Fruit fly (Drosophila melanogaster) whole organism, adult: ENCODE measurements around the gene wupA.

Experiments used
- CG11617 ChIP-seq: fragments of 200-800 bp; sonication (Bioruptor generic); optimal IDR thresholded peaks from 2 replicates; lab custom pipeline; 2017; ENCODE audit warnings: mild to moderate bottlenecking, missing biosample characterization, missing genetic modification reagents, missing genetic modification characterization
- CG12768 ChIP-seq: fragments of 200-800 bp; sonication (Bioruptor generic); optimal IDR thresholded peaks from 2 replicates; lab custom pipeline; 2017; ENCODE audit warnings: missing biosample characterization, missing genetic modification characterization, mild to moderate bottlenecking, moderate library complexity, missing genetic modification reagents
- CG14711 ChIP-seq: fragments of 200-800 bp; sonication (Bioruptor generic); optimal IDR thresholded peaks from 2 replicates; lab custom pipeline; 2018; ENCODE audit warnings: missing biosample characterization, mild to moderate bottlenecking, missing genetic modification characterization, moderate library complexity
- CG1620 ChIP-seq: fragments of 200-800 bp; sonication (Bioruptor generic); optimal IDR thresholded peaks from 2 replicates; lab custom pipeline; 2016; ENCODE audit warnings: missing biosample characterization, missing genetic modification characterization
- CG5204 ChIP-seq: fragments of 200-800 bp; sonication (Bioruptor generic); optimal IDR thresholded peaks from 2 replicates; lab custom pipeline; 2016; ENCODE audit warnings: missing biosample characterization, missing genetic modification characterization
- CG7045 ChIP-seq: fragments of 200-800 bp; sonication (Bioruptor generic); optimal IDR thresholded peaks from 2 replicates; lab custom pipeline; 2017; ENCODE audit warnings: missing biosample characterization, mild to moderate bottlenecking, missing genetic modification characterization
- Clk ChIP-seq: fragments of 200-800 bp; sonication (Bioruptor generic); optimal IDR thresholded peaks from 2 replicates; lab custom pipeline; 2017; ENCODE audit warnings: missing biosample characterization, missing genetic modification characterization
- Crg-1 ChIP-seq: fragments of 200-800 bp; sonication (Bioruptor generic); optimal IDR thresholded peaks from 2 replicates; lab custom pipeline; 2016; ENCODE audit warnings: missing biosample characterization, missing genetic modification characterization
- Hr96 ChIP-seq: fragments of 200-800 bp; sonication (Bioruptor generic); optimal IDR thresholded peaks from 2 replicates; lab custom pipeline; 2016; ENCODE audit warnings: missing biosample characterization, missing genetic modification characterization
- bab1 ChIP-seq: fragments of 200-800 bp; sonication (Bioruptor generic); optimal IDR thresholded peaks from 3 replicates; lab custom pipeline; 2019; ENCODE audit warnings: missing biosample characterization, mild to moderate bottlenecking, missing genetic modification characterization, moderate library complexity
- cic ChIP-seq: fragments of 200-800 bp; sonication (Bioruptor generic); optimal IDR thresholded peaks from 2 replicates; lab custom pipeline; 2017; ENCODE audit warnings: missing biosample characterization, mild to moderate bottlenecking, missing genetic modification characterization, moderate library complexity
- cnc ChIP-seq, 2 experiments: fragments of >200 bp; optimal IDR thresholded peaks; 2 replicates each; lab custom pipeline; 2017
- kay ChIP-seq: fragments of 200-800 bp; sonication (Bioruptor generic); peaks from one replicate; lab custom pipeline; 2016; ENCODE audit warnings: missing biosample characterization, missing genetic modification characterization, borderline replicate concordance
- ovo ChIP-seq: fragments of 200-800 bp; sonication (Bioruptor generic); optimal IDR thresholded peaks from 2 replicates; lab custom pipeline; 2016; ENCODE audit warnings: missing biosample characterization, missing genetic modification characterization
- pad ChIP-seq: fragments of 200-800 bp; sonication (Bioruptor generic); optimal IDR thresholded peaks from 3 replicates; lab custom pipeline; 2017; ENCODE audit warnings: missing biosample characterization, missing genetic modification characterization, mild to moderate bottlenecking, moderate library complexity, missing genetic modification reagents
- tj ChIP-seq: fragments of 200-800 bp; sonication (Bioruptor generic); optimal IDR thresholded peaks from 3 replicates; lab custom pipeline; 2017; ENCODE audit warnings: missing biosample characterization, mild to moderate bottlenecking, missing genetic modification characterization, moderate library complexity
- toe ChIP-seq: fragments of 200-800 bp; sonication (Bioruptor generic); optimal IDR thresholded peaks from 2 replicates; lab custom pipeline; 2016; ENCODE audit warnings: missing biosample characterization, missing genetic modification characterization

Gene wupA

dm6 chrX:18058108-18058507, 58.6 kb downstream of the wupA start:
- TF ChIP-seq CG5204 (GFP tag; lab: Kevin White, UChicago) (no peak), cic (GFP tag; lab: Kevin White, UChicago) (no peak), toe (GFP tag; lab: Kevin White, UChicago) (no peak), CG1620 (GFP tag; lab: Kevin White, UChicago) (no peak), Hr96 (GFP tag; lab: Kevin White, UChicago) (no peak), CG14711 (tag; lab: Kevin White, UChicago) (no peak), CG11617 (GFP tag; lab: Kevin White, UChicago) (no peak), tj (GFP tag; lab: Kevin White, UChicago) (no peak), CG7045 (GFP tag; lab: Kevin White, UChicago) (no peak), kay (no peak), pad (no peak), CG12768 (no peak), Clk (no peak), bab1 (GFP tag; lab: Kevin White, UChicago) (no peak), ovo (GFP tag; lab: Kevin White, UChicago) (no peak)

- TF ChIP-seq cnc (optimal IDR thresholded peaks at IDR 0.05; lab: Kevin White, UChicago) (no peak), Crg-1 (no peak), kay (no peak)
Observed at dm6 chrX:18057202-18057601, 59.5 kb downstream of the wupA start.
